Worm (Caenorhabditis elegans) whole organism, young adult: Measurements from ENCODE around the gene T08A11.1.

Experiments used
- B0336.3 ChIP-seq: fragments of 200-800 bp; sonication (Bioruptor generic); IDR thresholded peaks from 2 replicates; pipeline ENCODE4 v1.3.6; 2022; ENCODE audit warnings: missing genetic modification characterization, missing compliant biosample characterization
- F10E7.11 ChIP-seq: sonication (generic microtip); optimal IDR thresholded peaks from 2 replicates; lab custom pipeline; 2017; ENCODE audit warnings: mild to moderate bottlenecking, missing genetic modification characterization, moderate library complexity, missing compliant biosample characterization
- F22D6.2 ChIP-seq: sonication (generic microtip); optimal IDR thresholded peaks from 2 replicates; lab custom pipeline; 2016; ENCODE audit warnings: mild to moderate bottlenecking, missing genetic modification characterization, missing compliant biosample characterization
- F23B12.7 ChIP-seq: sonication (generic microtip); optimal IDR thresholded peaks from 2 replicates; lab custom pipeline; 2017; ENCODE audit warnings: missing genetic modification characterization, mild to moderate bottlenecking, missing compliant biosample characterization, antibody characterized with exemption, moderate library complexity; ENCODE audit not compliant: insufficient read depth
- K11D2.4 ChIP-seq: fragments of 200-800 bp; sonication (Bioruptor generic); IDR thresholded peaks from 2 replicates; pipeline ENCODE4 v1.3.6; 2022; ENCODE audit warnings: missing genetic modification reagents, missing genetic modification characterization, missing compliant biosample characterization
- K12H6.12 ChIP-seq: fragments of 200-800 bp; sonication (Bioruptor generic); optimal IDR thresholded peaks from 2 replicates; lab custom pipeline; 2018; ENCODE audit warnings: mild to moderate bottlenecking, missing genetic modification characterization, missing compliant biosample characterization
- Y56A3A.18 ChIP-seq: fragments of 200-800 bp; sonication (Bioruptor generic); IDR thresholded peaks from 2 replicates; pipeline ENCODE4 v1.3.6; 2022; ENCODE audit warnings: missing genetic modification reagents, missing genetic modification characterization, missing compliant biosample characterization
- Y79H2A.3 ChIP-seq: fragments of 200-800 bp; sonication (Bioruptor generic); conservative IDR thresholded peaks from 2 replicates; pipeline ENCODE4 v1.3.6; 2022; ENCODE audit warnings: missing genetic modification reagents, missing genetic modification characterization, missing compliant biosample characterization
- Y95B8A.8 ChIP-seq: fragments of 200-800 bp; sonication (Bioruptor generic); IDR thresholded peaks from 2 replicates; pipeline ENCODE4 v1.3.6; 2022; ENCODE audit warnings: missing genetic modification reagents, missing genetic modification characterization, missing compliant biosample characterization
- atf-7 ChIP-seq: sonication (generic microtip); optimal IDR thresholded peaks from 2 replicates; lab custom pipeline; 2017; ENCODE audit warnings: mild to moderate bottlenecking, missing genetic modification characterization, missing compliant biosample characterization
- athp-1 ChIP-seq: sonication (generic microtip); optimal IDR thresholded peaks from 2 replicates; lab custom pipeline; 2017; ENCODE audit warnings: mild to moderate bottlenecking, missing genetic modification characterization, missing compliant biosample characterization
- attf-3 ChIP-seq: fragments of 200-800 bp; sonication (Bioruptor generic); conservative IDR thresholded peaks from 2 replicates; pipeline ENCODE4 v1.3.6; 2022; ENCODE audit warnings: missing genetic modification reagents, missing genetic modification characterization, missing compliant biosample characterization
- bed-2 ChIP-seq: fragments of 200-800 bp; sonication (Bioruptor generic); IDR thresholded peaks from 2 replicates; pipeline ENCODE4 v1.3.6; 2022; ENCODE audit warnings: missing genetic modification reagents, missing genetic modification characterization, missing compliant biosample characterization
- cebp-1 ChIP-seq, 2 experiments: fragments of 200-800 bp in 1 of 2; sonication (Bioruptor generic) in 1 of 2; sonication (generic microtip) in 1 of 2; IDR thresholded peaks in 1 of 2; optimal IDR thresholded peaks in 1 of 2; 2 replicates each; pipeline versions ENCODE4 v1.3.6 to Lab custom; 2017 to 2022; ENCODE audit warnings: missing compliant biosample characterization in 2 of 2, missing genetic modification characterization in 2 of 2, mild to moderate bottlenecking in 1 of 2, missing genetic modification reagents in 1 of 2, moderate library complexity in 1 of 2
- ceh-100 ChIP-seq: fragments of 200-800 bp; sonication (Bioruptor generic); IDR thresholded peaks from 2 replicates; pipeline ENCODE4 v1.3.6; 2022; ENCODE audit warnings: missing genetic modification reagents, missing genetic modification characterization, missing compliant biosample characterization
- ceh-27 ChIP-seq: fragments of 200-800 bp; sonication (Bioruptor generic); optimal IDR thresholded peaks from 2 replicates; lab custom pipeline; 2018; ENCODE audit warnings: mild to moderate bottlenecking, missing genetic modification characterization, moderate library complexity, missing compliant biosample characterization
- chd-7 ChIP-seq: sonication (generic microtip); optimal IDR thresholded peaks from 2 replicates; lab custom pipeline; 2016; ENCODE audit warnings: mild to moderate bottlenecking, missing genetic modification characterization, moderate library complexity, missing compliant biosample characterization
- dox-1 ChIP-seq: fragments of 200-800 bp; sonication (Bioruptor generic); IDR thresholded peaks from 2 replicates; pipeline ENCODE4 v1.3.6; 2022; ENCODE audit warnings: missing genetic modification reagents, missing genetic modification characterization, missing compliant biosample characterization
- egrh-3 ChIP-seq: fragments of 200-800 bp; sonication (Bioruptor generic); IDR thresholded peaks from 2 replicates; pipeline ENCODE4 v1.3.6; 2022; ENCODE audit warnings: missing genetic modification reagents, missing genetic modification characterization, missing compliant biosample characterization
- fkh-3 ChIP-seq: sonication (generic microtip); optimal IDR thresholded peaks from 2 replicates; lab custom pipeline; 2016; ENCODE audit warnings: mild to moderate bottlenecking, missing genetic modification characterization, missing compliant biosample characterization
- gei-17 ChIP-seq: fragments of 200-800 bp; sonication (Bioruptor generic); optimal IDR thresholded peaks from 2 replicates; lab custom pipeline; 2018; ENCODE audit warnings: mild to moderate bottlenecking, missing genetic modification characterization, missing compliant biosample characterization
- hlh-26 ChIP-seq: fragments of 200-800 bp; sonication (Bioruptor generic); conservative IDR thresholded peaks from 2 replicates; pipeline ENCODE4 v1.3.6; 2022; ENCODE audit warnings: missing genetic modification reagents, missing genetic modification characterization, missing compliant biosample characterization
- hmg-20 ChIP-seq: fragments of 200-800 bp; sonication (Bioruptor generic); IDR thresholded peaks from 2 replicates; pipeline ENCODE4 v1.3.6; 2022; ENCODE audit warnings: missing genetic modification reagents, missing genetic modification characterization, missing compliant biosample characterization
- hsf-1 ChIP-seq: fragments of 200-800 bp; sonication (Bioruptor generic); IDR thresholded peaks from 2 replicates; pipeline ENCODE4 v1.3.6; 2022; ENCODE audit warnings: missing genetic modification reagents, missing genetic modification characterization, missing compliant biosample characterization
- let-526 ChIP-seq: fragments of 200-800 bp; sonication (Bioruptor generic); IDR thresholded peaks from 2 replicates; pipeline ENCODE4 v1.3.6; 2022; ENCODE audit warnings: missing genetic modification reagents, missing genetic modification characterization, missing compliant biosample characterization
- lin-35 ChIP-seq, 3 experiments: fragments of 150-350 bp in 2 of 3; sonication (generic microtip) in 1 of 3; optimal IDR thresholded peaks; 2 replicates each; lab custom pipeline; 2014 to 2018; ENCODE audit warnings: missing biosample characterization in 3 of 3, missing genetic modification characterization in 3 of 3, missing genetic modification reagents in 3 of 3
- lin-40 ChIP-seq: sonication (generic microtip); optimal IDR thresholded peaks from 2 replicates; lab custom pipeline; 2016; ENCODE audit warnings: missing genetic modification characterization, mild to moderate bottlenecking, missing compliant biosample characterization, missing genotype, missing genetic modification reagents
- lin-54 ChIP-seq: fragments of 200-800 bp; sonication (Bioruptor generic); optimal IDR thresholded peaks from 2 replicates; lab custom pipeline; 2018; ENCODE audit warnings: mild to moderate bottlenecking, missing genetic modification characterization, missing compliant biosample characterization
- lir-1 ChIP-seq: fragments of 200-800 bp; sonication (Bioruptor generic); conservative IDR thresholded peaks from 2 replicates; pipeline ENCODE4 v1.3.6; 2022; ENCODE audit warnings: missing genetic modification reagents, missing genetic modification characterization, missing compliant biosample characterization
- madf-3 ChIP-seq: fragments of 200-800 bp; sonication (Bioruptor generic); IDR thresholded peaks from 2 replicates; pipeline ENCODE4 v1.3.6; 2022; ENCODE audit warnings: missing genetic modification reagents, missing genetic modification characterization, missing compliant biosample characterization
- mes-4 ChIP-seq: sonication (generic microtip); optimal IDR thresholded peaks from 2 replicates; lab custom pipeline; 2016; ENCODE audit warnings: missing genotype, missing genetic modification characterization, missing compliant biosample characterization
- nfya-1 ChIP-seq: sonication (generic microtip); optimal IDR thresholded peaks from 2 replicates; lab custom pipeline; 2017; ENCODE audit warnings: antibody characterized with exemption, missing compliant biosample characterization, missing genetic modification characterization, borderline replicate concordance; ENCODE audit not compliant: insufficient read depth
- nfyb-1 ChIP-seq: fragments of 200-800 bp; sonication (Bioruptor generic); IDR thresholded peaks from 2 replicates; pipeline ENCODE4 v1.3.6; 2022; ENCODE audit warnings: missing genetic modification reagents, missing genetic modification characterization, missing compliant biosample characterization
- nhr-120 ChIP-seq: fragments of 200-800 bp; sonication (Bioruptor generic); IDR thresholded peaks from 2 replicates; pipeline ENCODE4 v1.3.6; 2022; ENCODE audit warnings: missing genetic modification characterization, missing compliant biosample characterization
- nhr-27 ChIP-seq: fragments of 200-800 bp; sonication (Bioruptor generic); optimal IDR thresholded peaks from 2 replicates; lab custom pipeline; 2018; ENCODE audit warnings: mild to moderate bottlenecking, missing genetic modification characterization, moderate library complexity, missing compliant biosample characterization
- nhr-80 ChIP-seq: sonication (generic microtip); optimal IDR thresholded peaks from 2 replicates; lab custom pipeline; 2016; ENCODE audit warnings: missing genetic modification characterization, missing compliant biosample characterization
- nhr-90 ChIP-seq: sonication (generic microtip); optimal IDR thresholded peaks from 2 replicates; lab custom pipeline; 2016; ENCODE audit warnings: missing genotype, mild to moderate bottlenecking, missing genetic modification characterization, missing compliant biosample characterization
- rcor-1 ChIP-seq: fragments of 200-800 bp; sonication (Bioruptor generic); IDR thresholded peaks from 2 replicates; pipeline ENCODE4 v1.3.6; 2022; ENCODE audit warnings: missing genetic modification reagents, missing genetic modification characterization, missing compliant biosample characterization
- repo-1 ChIP-seq: sonication (generic microtip); optimal IDR thresholded peaks from 2 replicates; lab custom pipeline; 2017; ENCODE audit warnings: mild to moderate bottlenecking, missing genetic modification characterization, missing compliant biosample characterization
- sdz-38 ChIP-seq: sonication (generic microtip); optimal IDR thresholded peaks from 2 replicates; lab custom pipeline; 2016; ENCODE audit warnings: missing genotype, missing genetic modification characterization, missing compliant biosample characterization
- snpc-3.4 ChIP-seq: sonication (generic microtip); optimal IDR thresholded peaks from 2 replicates; lab custom pipeline; 2017; ENCODE audit warnings: missing genetic modification characterization, mild to moderate bottlenecking, missing compliant biosample characterization, antibody characterized with exemption, moderate library complexity, missing genotype, missing genetic modification reagents
- tbp1 ChIP-seq: fragments of 200-800 bp; sonication (Bioruptor generic); optimal IDR thresholded peaks from 2 replicates; lab custom pipeline; 2018; ENCODE audit warnings: mild to moderate bottlenecking, missing genetic modification characterization, missing compliant biosample characterization
- xnd-1 ChIP-seq: sonication (generic microtip); optimal IDR thresholded peaks from 2 replicates; lab custom pipeline; 2016; ENCODE audit warnings: missing genotype, missing genetic modification reagents, missing genetic modification characterization, missing compliant biosample characterization
- zfh-2 ChIP-seq: fragments of 200-800 bp; sonication (Bioruptor generic); conservative IDR thresholded peaks from 2 replicates; pipeline ENCODE4 v1.3.6; 2022; ENCODE audit warnings: missing genetic modification reagents, missing genetic modification characterization, missing compliant biosample characterization
- zim-3 ChIP-seq: sonication (generic microtip); optimal IDR thresholded peaks from 2 replicates; lab custom pipeline; 2017; ENCODE audit warnings: mild to moderate bottlenecking, missing genetic modification characterization, moderate library complexity, missing compliant biosample characterization
- ztf-18 ChIP-seq: sonication (generic microtip); optimal IDR thresholded peaks from 2 replicates; lab custom pipeline; 2016; ENCODE audit warnings: missing genotype, mild to moderate bottlenecking, missing genetic modification characterization, missing compliant biosample characterization
- ztf-26 ChIP-seq: sonication (generic microtip); optimal IDR thresholded peaks from 2 replicates; lab custom pipeline; 2017; ENCODE audit warnings: missing genetic modification characterization, missing compliant biosample characterization

Gene T08A11.1

ce11 chrIII:4287379-4287778 lies 24.4 kb upstream of the T08A11.1 start, which contains the start of gene R10E4.3:
Gene R10E4.3 (minus strand): TSS chrIII:4287479.
- TF ChIP-seq F22D6.2 (tag; lab: Kevin White, UChicago) (no peak), hsf-1 (GFP tag; lab: Robert Waterston, UW) (no peak), madf-3 (GFP tag; lab: Robert Waterston, UW) (no peak), Y95B8A.8 (GFP tag; lab: Robert Waterston, UW) (no peak), snpc-3.4 (tag; lab: Kevin White, UChicago) (no peak), ceh-100 (GFP tag; lab: Robert Waterston, UW) (no peak), dox-1 (GFP tag; lab: Robert Waterston, UW) (no peak), nfya-1 (tag; lab: Kevin White, UChicago) (no peak), Y79H2A.3 (GFP tag; lab: Robert Waterston, UW) (no peak), nhr-90 (tag; lab: Kevin White, UChicago) (no peak), athp-1 (tag; lab: Kevin White, UChicago) (no peak), nhr-120 (no peak), repo-1 (tag; lab: Kevin White, UChicago) (no peak), F10E7.11 (tag; lab: Kevin White, UChicago) (no peak), zim-3 (no peak), hlh-26 (GFP tag; lab: Robert Waterston, UW) (no peak), mes-4 (tag; lab: Kevin White, UChicago) (no peak), K12H6.12 (tag; lab: Kevin White, UChicago) (no peak), attf-3 (no peak)

ce11 chrIII:4284732-4285165 lies 21.8 kb upstream of the T08A11.1 start:
- peak; percentile 75 for TF ChIP-seq K11D2.4 (GFP tag; lab: Robert Waterston, UW)
- no peak for TF ChIP-seq F23B12.7 (tag; lab: Kevin White, UChicago)
- no peak for TF ChIP-seq Y56A3A.18 (GFP tag; lab: Robert Waterston, UW)
- TF ChIP-seq B0336.3 (GFP tag; lab: Robert Waterston, UW): peak; percentile 76
- no peak for TF ChIP-seq sdz-38
- no peak for TF ChIP-seq nhr-27
- TF ChIP-seq lir-1 (GFP tag; lab: Robert Waterston, UW): 0 out of 2 replicates have a peak, but pooled peaks have one; percentile 29
- peak; percentile 43 for TF ChIP-seq tbp1
- TF ChIP-seq bed-2: no peak
- TF ChIP-seq ceh-27: peak; percentile 51
- TF ChIP-seq nfyb-1 (GFP tag; lab: Robert Waterston, UW): peak; percentile 68; the same call in 1 of the 2 replicates
- TF ChIP-seq egrh-3 (GFP tag; lab: Robert Waterston, UW): no peak
- TF ChIP-seq lin-35 (GFP tag; optimal IDR thresholded peaks at IDR 0.05; lab: Kevin White, UChicago): no peak
- TF ChIP-seq hmg-20 (GFP tag; lab: Robert Waterston, UW): no peak
- 0 out of 2 replicates have a peak, but pooled peaks have one; percentile 10 for TF ChIP-seq rcor-1 (GFP tag; lab: Robert Waterston, UW)
- no peak for TF ChIP-seq cebp-1 (GFP tag; IDR thresholded peaks at IDR 0.05; lab: Robert Waterston, UW)
- peak; percentile 77 for TF ChIP-seq cebp-1 (tag; optimal IDR thresholded peaks at IDR 0.05; lab: Kevin White, UChicago)
- TF ChIP-seq ztf-18 (tag; lab: Kevin White, UChicago): peak; percentile 21
- TF ChIP-seq Y79H2A.3 (GFP tag; lab: Robert Waterston, UW): no peak
- peak; percentile 77 for TF ChIP-seq lin-40 (tag; lab: Kevin White, UChicago)
- TF ChIP-seq lin-54 (GFP tag; lab: Kevin White, UChicago): peak; percentile 32
- peak; percentile 88 for TF ChIP-seq nhr-80 (tag; lab: Kevin White, UChicago)
- TF ChIP-seq hlh-26 (GFP tag; lab: Robert Waterston, UW): no peak
- TF ChIP-seq chd-7 (tag; lab: Kevin White, UChicago): peak; percentile 51
- TF ChIP-seq xnd-1: no peak
- no peak for TF ChIP-seq fkh-3 (tag; lab: Kevin White, UChicago)
- peak; percentile 75 for TF ChIP-seq ztf-26
- peak; percentile 36 for TF ChIP-seq gei-17 (GFP tag; lab: Kevin White, UChicago)
- TF ChIP-seq zfh-2 (GFP tag; lab: Robert Waterston, UW): peak; percentile 73
- peak; percentile 77 for TF ChIP-seq atf-7 (tag; lab: Kevin White, UChicago)
- 0 out of 2 replicates have a peak, but pooled peaks have one; percentile 60 for TF ChIP-seq let-526 (GFP tag; lab: Robert Waterston, UW)
